Fruit fly (Drosophila melanogaster) whole organism, pupa: Measurements from ENCODE around the gene beta4GalNAcTB.

Experiments
- CG14655 ChIP-seq: fragments of 200-800 bp; sonication (Bioruptor generic); optimal IDR thresholded peaks from 3 replicates; lab custom pipeline; 2017; ENCODE audit warnings: mild to moderate bottlenecking, missing biosample characterization, missing genetic modification reagents, missing genetic modification characterization
- CG34367 ChIP-seq: fragments of 200-800 bp; sonication (Bioruptor generic); optimal IDR thresholded peaks from 2 replicates; lab custom pipeline; 2018; ENCODE audit warnings: missing biosample characterization, mild to moderate bottlenecking, missing genetic modification characterization
- Pif1A ChIP-seq: fragments of 200-800 bp; sonication (Bioruptor generic); optimal IDR thresholded peaks from 3 replicates; lab custom pipeline; 2016; ENCODE audit warnings: missing biosample characterization, missing genetic modification characterization

DNA sequence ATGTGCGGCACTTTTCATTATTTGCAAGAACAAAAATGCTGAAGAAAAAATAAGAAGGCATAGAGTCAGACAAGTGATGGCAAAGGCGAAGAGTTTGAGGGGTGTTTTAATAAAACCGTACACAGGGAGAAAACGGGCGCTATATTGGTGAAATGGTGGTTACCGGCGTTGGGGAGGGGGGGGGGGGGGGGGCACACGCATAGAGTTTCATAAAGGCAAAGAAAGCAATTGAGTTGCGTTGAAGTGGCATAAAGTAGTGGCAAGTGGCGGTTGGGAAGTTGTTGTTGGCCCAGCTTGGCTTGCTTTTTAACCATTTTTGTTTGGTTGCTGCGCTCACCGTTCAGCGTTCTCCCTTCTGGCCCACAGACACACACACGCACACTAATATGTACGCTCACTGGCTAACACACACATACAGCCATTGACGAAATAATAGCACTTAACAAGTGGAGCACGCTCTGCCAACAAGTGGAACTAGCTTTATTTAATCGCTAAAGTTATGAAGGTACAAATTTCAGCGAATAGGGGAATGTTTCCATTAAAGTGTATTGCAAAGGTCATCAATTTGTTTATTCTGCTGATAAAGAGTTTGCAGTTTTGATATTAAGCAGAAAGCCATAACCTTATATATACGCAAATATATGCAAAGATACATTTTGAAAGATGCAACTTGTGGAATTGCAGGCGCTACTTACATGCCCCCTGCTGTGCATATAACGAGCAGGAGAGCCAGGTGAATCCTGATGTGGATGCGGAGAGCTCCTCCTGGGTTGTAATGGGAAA lies 46.0 kb downstream of the beta4GalNAcTB start:
- peak; percentile 12 for TF ChIP-seq Pif1A
- peak; percentile 1 for TF ChIP-seq CG34367 (tag; lab: Kevin White, UChicago)
- TF ChIP-seq CG14655 (GFP tag; lab: Kevin White, UChicago): peak; percentile 56
